Worm (Caenorhabditis elegans): ENCODE results near the gene C46C2.2.
"Not testable (repeated sequence)": the region's sequence is repeated elsewhere in the genome, so short reads cannot be mapped to it uniquely, and the experiment has no call there.

The C46C2.2 gene

DNA sequence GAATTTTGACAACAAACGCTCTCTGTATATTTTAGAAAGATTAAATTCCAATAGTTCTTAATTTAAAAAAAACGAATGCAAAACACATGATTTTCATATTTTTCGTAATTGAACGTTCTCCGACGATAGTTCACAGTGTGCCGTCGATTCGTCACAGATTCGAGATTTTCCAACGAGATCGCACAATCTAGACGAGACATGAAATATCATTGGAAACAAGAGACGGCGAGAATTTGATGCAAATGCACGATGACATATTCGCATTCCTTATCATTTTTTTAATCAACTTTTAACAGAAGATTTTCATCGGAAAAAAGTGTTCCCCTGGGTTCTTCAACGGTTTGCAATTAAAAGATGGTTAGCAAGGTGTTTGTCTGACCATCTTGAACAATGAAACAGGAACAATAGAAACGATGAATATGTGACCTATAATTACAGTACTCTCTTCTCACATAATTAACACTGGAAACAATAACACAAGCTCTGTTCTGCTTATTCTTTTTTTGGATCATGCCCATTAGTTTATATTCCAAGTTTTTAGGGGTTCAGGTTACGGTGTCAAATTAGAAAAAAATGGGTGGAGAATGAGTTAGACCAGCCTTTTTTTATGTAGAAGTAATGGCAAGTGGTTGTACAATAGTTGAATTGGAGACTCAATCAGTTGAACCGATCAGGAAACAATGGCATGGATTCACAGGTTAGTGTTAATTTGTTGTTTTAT lies 15.1 kb downstream of the C46C2.2 start, which contains the start of gene Y11D7A.3:
Gene Y11D7A.3 (plus strand): TSS at position 671 of the 721 bp plus-strand sequence.
- TF ChIP-seq ref-1 (GFP tag; conservative IDR thresholded peaks at IDR 0.05): no peak
- TF ChIP-seq ztf-23 (GFP tag; IDR thresholded peaks at IDR 0.05): no peak
- TF ChIP-seq tab-1 (GFP tag; IDR thresholded peaks at IDR 0.05): no peak
- TF ChIP-seq ztf-29 (GFP tag; IDR thresholded peaks at IDR 0.05): no peak
- TF ChIP-seq med-1 (GFP tag; optimal IDR thresholded peaks at IDR 0.05; ENCODE audit: insufficient read depth): no peak
- TF ChIP-seq klf-2 (GFP tag; conservative IDR thresholded peaks at IDR 0.05): no peak
- TF ChIP-seq cog-1 (tag; optimal IDR thresholded peaks at IDR 0.05): no peak
- no peak for TF ChIP-seq flt-1 (GFP tag; IDR thresholded peaks at IDR 0.05)
- TF ChIP-seq T22C8.4 (GFP tag; IDR thresholded peaks at IDR 0.05): no peak

- no peak for TF ChIP-seq ref-1 (GFP tag; conservative IDR thresholded peaks at IDR 0.05)
- TF ChIP-seq cog-1 (tag; optimal IDR thresholded peaks at IDR 0.05): no peak
- TF ChIP-seq tab-1 (GFP tag; IDR thresholded peaks at IDR 0.05): no peak
- TF ChIP-seq flt-1 (GFP tag; IDR thresholded peaks at IDR 0.05): no peak
- TF ChIP-seq klf-2 (GFP tag; conservative IDR thresholded peaks at IDR 0.05): no peak
Observed at ce11 chrIV:9239151-9239550, 21.6 kb downstream of the C46C2.2 start.

DNA sequence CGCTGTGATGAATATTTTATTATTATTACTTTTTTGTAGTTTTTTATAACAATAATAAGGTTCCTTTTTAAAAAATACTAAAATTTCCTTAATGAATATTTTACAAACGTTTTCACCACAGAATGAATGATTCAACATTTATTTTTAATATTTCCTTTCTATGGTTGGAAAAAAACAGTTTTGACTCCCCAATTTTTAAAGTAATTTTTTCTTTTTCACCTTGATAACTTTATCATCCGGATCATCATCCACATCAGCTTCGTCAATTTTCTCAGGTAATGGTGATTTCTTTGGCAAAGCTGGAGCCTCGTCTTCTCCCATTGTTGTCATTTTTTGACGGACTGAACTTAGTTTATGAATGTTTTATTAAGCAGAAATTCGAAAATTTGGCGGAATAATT lies 26.1 kb downstream of the C46C2.2 start, which contains the start of gene rab-28:
Gene rab-28 (minus strand): TSS at position 343 of the 400 bp plus-strand sequence.
- TF ChIP-seq flt-1 (GFP tag; IDR thresholded peaks at IDR 0.05): no peak
- TF ChIP-seq med-1 (GFP tag; optimal IDR thresholded peaks at IDR 0.05; ENCODE audit: insufficient read depth): no peak
- TF ChIP-seq tab-1 (GFP tag; IDR thresholded peaks at IDR 0.05): no peak
- no peak for TF ChIP-seq T22C8.4 (GFP tag; IDR thresholded peaks at IDR 0.05)
- TF ChIP-seq ref-1 (GFP tag; conservative IDR thresholded peaks at IDR 0.05): no peak
- no peak for TF ChIP-seq ztf-29 (GFP tag; IDR thresholded peaks at IDR 0.05)
- TF ChIP-seq cog-1 (tag; optimal IDR thresholded peaks at IDR 0.05): no peak
- no peak for TF ChIP-seq klf-2 (GFP tag; conservative IDR thresholded peaks at IDR 0.05)
- TF ChIP-seq ztf-23 (GFP tag; IDR thresholded peaks at IDR 0.05): no peak

DNA sequence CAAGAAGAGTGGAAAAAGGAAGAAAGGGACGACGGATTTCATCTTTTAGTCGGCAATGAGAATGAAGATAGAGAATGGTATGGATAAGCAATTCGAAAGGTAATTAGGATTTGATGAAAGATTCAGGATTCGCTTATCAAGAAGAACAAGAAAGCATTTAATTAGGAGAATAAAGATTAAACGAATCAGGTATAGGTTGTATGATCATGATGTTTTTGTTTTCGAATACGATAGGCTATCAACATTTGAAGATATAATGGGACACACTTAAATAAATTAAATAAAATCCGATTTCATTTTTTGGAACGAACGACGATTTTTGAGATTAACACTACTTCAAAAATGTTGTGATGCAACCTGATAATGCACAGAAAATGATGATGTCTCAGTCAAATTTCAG lies 27.9 kb downstream of the C46C2.2 start, which contains the start of gene Y11D7A.5:
Gene Y11D7A.5 (minus strand): TSS at position 101 of the 400 bp plus-strand sequence.
- no peak for TF ChIP-seq klf-2 (GFP tag; conservative IDR thresholded peaks at IDR 0.05)
- TF ChIP-seq ztf-23 (GFP tag; IDR thresholded peaks at IDR 0.05): no peak
- no peak for TF ChIP-seq med-1 (GFP tag; optimal IDR thresholded peaks at IDR 0.05; ENCODE audit: insufficient read depth)

- not testable (repeated sequence) for TF ChIP-seq ztf-23 (GFP tag; IDR thresholded peaks at IDR 0.05); cog-1 (tag; optimal IDR thresholded peaks at IDR 0.05); med-1 (GFP tag; optimal IDR thresholded peaks at IDR 0.05; ENCODE audit: insufficient read depth)
Observed at ce11 chrIV:9249219-9249618, 31.7 kb downstream of the C46C2.2 start, which contains the start of gene Y11D7A.7. Gene Y11D7A.7, plus strand, starts transcription at chrIV:9249519.

ce11 chrIV:9251079-9251478 lies 33.6 kb downstream of the C46C2.2 start, which contains the start of gene Y11D7A.8:
Gene Y11D7A.8, plus strand, starts transcription at chrIV:9251379.
- TF ChIP-seq flt-1 (GFP tag; IDR thresholded peaks at IDR 0.05) (no peak), ref-1 (GFP tag; conservative IDR thresholded peaks at IDR 0.05) (no peak), cog-1 (tag; optimal IDR thresholded peaks at IDR 0.05) (no peak), tab-1 (GFP tag; IDR thresholded peaks at IDR 0.05) (no peak), klf-2 (GFP tag; conservative IDR thresholded peaks at IDR 0.05) (no peak), ztf-23 (GFP tag; IDR thresholded peaks at IDR 0.05) (no peak), med-1 (GFP tag; optimal IDR thresholded peaks at IDR 0.05; ENCODE audit: insufficient read depth) (no peak), T22C8.4 (GFP tag; IDR thresholded peaks at IDR 0.05) (no peak), ztf-29 (GFP tag; IDR thresholded peaks at IDR 0.05) (no peak)

DNA sequence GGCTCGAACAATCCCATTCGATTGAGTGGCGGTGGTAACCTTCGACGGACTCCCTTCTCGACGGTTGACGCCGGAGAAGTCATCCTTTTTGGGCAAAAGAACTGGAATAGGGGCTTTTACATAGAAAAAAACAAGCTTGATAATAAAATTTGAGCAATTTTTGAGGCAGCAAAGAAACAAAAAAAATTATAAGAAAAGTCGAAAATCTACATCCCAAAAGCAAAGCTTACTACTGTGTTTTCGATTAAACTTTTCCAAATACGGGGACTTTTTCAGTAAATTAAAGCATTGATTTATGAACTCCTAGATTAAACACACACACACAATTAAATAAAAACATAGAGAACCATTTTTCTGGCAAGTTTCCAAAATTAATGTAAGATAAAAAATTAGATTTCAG lies 38.5 kb downstream of the C46C2.2 start, which contains the start of gene Y11D7A.9:
Gene Y11D7A.9 (minus strand): TSS at position 101 of the 400 bp plus-strand sequence.
- TF ChIP-seq tab-1 (GFP tag; IDR thresholded peaks at IDR 0.05): no peak
- no peak for TF ChIP-seq T22C8.4 (GFP tag; IDR thresholded peaks at IDR 0.05)
- TF ChIP-seq ref-1 (GFP tag; conservative IDR thresholded peaks at IDR 0.05): no peak
- no peak for TF ChIP-seq klf-2 (GFP tag; conservative IDR thresholded peaks at IDR 0.05)
- no peak for TF ChIP-seq cog-1 (tag; optimal IDR thresholded peaks at IDR 0.05)
- no peak for TF ChIP-seq ztf-23 (GFP tag; IDR thresholded peaks at IDR 0.05)
- TF ChIP-seq ztf-29 (GFP tag; IDR thresholded peaks at IDR 0.05): no peak

ce11 chrIV:9256865-9257264 lies 39.3 kb downstream of the C46C2.2 start:
- no peak for TF ChIP-seq flt-1 (GFP tag; IDR thresholded peaks at IDR 0.05)
- TF ChIP-seq med-1 (GFP tag; optimal IDR thresholded peaks at IDR 0.05; ENCODE audit: insufficient read depth): no peak
- no peak for TF ChIP-seq klf-2 (GFP tag; conservative IDR thresholded peaks at IDR 0.05)
- TF ChIP-seq cog-1 (tag; optimal IDR thresholded peaks at IDR 0.05): no peak
- TF ChIP-seq ztf-29 (GFP tag; IDR thresholded peaks at IDR 0.05): no peak
- no peak for TF ChIP-seq T22C8.4 (GFP tag; IDR thresholded peaks at IDR 0.05)
- no peak for TF ChIP-seq ref-1 (GFP tag; conservative IDR thresholded peaks at IDR 0.05)
- no peak for TF ChIP-seq tab-1 (GFP tag; IDR thresholded peaks at IDR 0.05)

- TF ChIP-seq tab-1 (GFP tag; IDR thresholded peaks at IDR 0.05): no peak
- TF ChIP-seq med-1 (GFP tag; optimal IDR thresholded peaks at IDR 0.05; ENCODE audit: insufficient read depth): no peak
- TF ChIP-seq ref-1 (GFP tag; conservative IDR thresholded peaks at IDR 0.05): no peak
- no peak for TF ChIP-seq flt-1 (GFP tag; IDR thresholded peaks at IDR 0.05)
- no peak for TF ChIP-seq klf-2 (GFP tag; conservative IDR thresholded peaks at IDR 0.05)
- TF ChIP-seq ztf-29 (GFP tag; IDR thresholded peaks at IDR 0.05): no peak
- no peak for TF ChIP-seq ztf-23 (GFP tag; IDR thresholded peaks at IDR 0.05)
- no peak for TF ChIP-seq cog-1 (tag; optimal IDR thresholded peaks at IDR 0.05)
- no peak for TF ChIP-seq T22C8.4 (GFP tag; IDR thresholded peaks at IDR 0.05)
Observed at ce11 chrIV:9258547-9258946, 41.0 kb downstream of the C46C2.2 start.

DNA sequence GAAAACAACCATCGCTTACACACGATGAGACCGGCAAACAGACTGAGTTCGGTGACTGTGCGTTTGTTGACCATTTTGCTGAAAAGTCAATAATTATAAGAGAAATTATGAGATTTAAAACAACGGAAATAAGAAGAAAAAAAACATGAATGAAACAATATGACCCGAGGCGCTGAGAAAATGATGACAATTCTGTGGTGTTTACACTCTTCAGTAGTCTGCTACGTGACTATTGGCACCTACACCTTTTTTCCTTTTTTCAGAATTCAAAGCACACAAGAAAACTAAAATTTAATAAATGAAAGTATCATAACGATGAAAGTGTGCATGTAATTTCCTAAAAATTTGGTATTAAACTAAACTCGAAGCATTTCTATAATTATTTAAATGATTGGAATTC lies 42.2 kb downstream of the C46C2.2 start, which contains the start of gene Y11D7A.10:
Gene Y11D7A.10 (minus strand): TSS at position 82 of the 400 bp plus-strand sequence.
- TF ChIP-seq T22C8.4 (GFP tag; IDR thresholded peaks at IDR 0.05) (no peak), tab-1 (GFP tag; IDR thresholded peaks at IDR 0.05) (no peak), cog-1 (tag; optimal IDR thresholded peaks at IDR 0.05) (no peak), ref-1 (GFP tag; conservative IDR thresholded peaks at IDR 0.05) (no peak), klf-2 (GFP tag; conservative IDR thresholded peaks at IDR 0.05) (no peak), ztf-23 (GFP tag; IDR thresholded peaks at IDR 0.05) (no peak), ztf-29 (GFP tag; IDR thresholded peaks at IDR 0.05) (no peak)

Data from whole organism, midembryonic.